Worm (Caenorhabditis elegans) whole organism, L3 larva: ENCODE data around the gene hmp-1.

Experiments used
- aly-2 ChIP-seq: fragments of 150-350 bp; optimal IDR thresholded peaks from 2 replicates; lab custom pipeline; 2014; ENCODE audit warnings: missing biosample characterization, missing genetic modification characterization
- skn-1 ChIP-seq: fragments of 150-350 bp; optimal IDR thresholded peaks from 2 replicates; lab custom pipeline; 2014; ENCODE audit warnings: missing biosample characterization, missing genetic modification characterization

ce11 chrV:11796343-11796742 is 49.3 kb upstream of the hmp-1 start:
- TF ChIP-seq aly-2 (tag; lab: Kevin White, UChicago) (no peak), skn-1 (tag; lab: Kevin White, UChicago) (no peak)
